Worm (Caenorhabditis elegans): Measurements from ENCODE around the gene Y53C12B.7.

DNA sequence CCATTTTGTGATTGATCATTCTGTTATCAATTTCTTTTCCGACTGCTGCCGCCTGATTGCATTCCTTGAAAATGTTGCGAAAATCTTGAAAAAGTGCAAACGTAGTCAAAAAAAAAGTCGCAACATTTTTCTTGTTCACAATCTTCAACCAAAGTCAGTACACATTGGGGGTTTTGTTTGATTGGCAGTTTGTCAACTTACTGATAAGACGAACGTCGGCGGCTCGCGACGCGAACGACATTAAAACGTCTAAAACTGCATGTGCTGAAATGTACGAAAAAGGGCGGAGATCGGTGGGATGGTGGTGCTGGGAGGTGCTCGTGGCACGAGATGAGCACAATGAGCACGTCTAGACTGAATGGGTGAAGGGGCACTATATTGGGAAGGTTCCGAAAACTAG is 14.2 kb downstream of the Y53C12B.7 start:
- TF ChIP-seq ceh-36 (tag; optimal IDR thresholded peaks at IDR 0.05): no peak
- TF ChIP-seq scrt-1 (GFP tag; IDR thresholded peaks at IDR 0.05): no peak
- TF ChIP-seq ets-7 (tag; optimal IDR thresholded peaks at IDR 0.05): no peak
- no peak for TF ChIP-seq ama-1 (optimal IDR thresholded peaks at IDR 0.05)
- no peak for TF ChIP-seq B0310.2 (tag; optimal IDR thresholded peaks at IDR 0.05)
- no peak for TF ChIP-seq flt-1 (GFP tag; IDR thresholded peaks at IDR 0.05)
- no peak for TF ChIP-seq pes-1 (GFP tag; IDR thresholded peaks at IDR 0.05)
- no peak for TF ChIP-seq tra-4 (tag; optimal IDR thresholded peaks at IDR 0.05)
